Fruit fly (Drosophila melanogaster) Kc167 (cell line): ENCODE results near the gene CG14440.

Source experiments
- Myc ChIP-seq: fragments of >200 bp; optimal IDR thresholded peaks from 2 replicates; lab custom pipeline; 2017; ENCODE audit warnings: missing external identifiers
- Sin3A ChIP-seq: fragments of >200 bp; optimal IDR thresholded peaks from 2 replicates; lab custom pipeline; 2018; ENCODE audit warnings: missing external identifiers
- h ChIP-seq: fragments of >200 bp; optimal IDR thresholded peaks from 3 replicates; lab custom pipeline; 2018; ENCODE audit warnings: missing external identifiers
- insv ChIP-seq: fragments of >200 bp; optimal IDR thresholded peaks from 3 replicates; lab custom pipeline; 2018; ENCODE audit warnings: missing external identifiers
- psq ChIP-seq: fragments of >200 bp; optimal IDR thresholded peaks from 2 replicates; lab custom pipeline; 2017; ENCODE audit warnings: missing external identifiers
- ttk ChIP-seq: sonication (Bioruptor generic); optimal IDR thresholded peaks from 2 replicates; lab custom pipeline; 2017; ENCODE audit warnings: missing external identifiers

CG14440 gene

dm6 chrX:6673637-6674487 is 24.5 kb downstream of the CG14440 start, which contains the start of the genes CG3198 and Mcm6:
TSS of gene CG3198 (minus strand) at chrX:6673973.
TSS of gene Mcm6 (plus strand) at chrX:6674387.
- TF ChIP-seq Sin3A (lab: Kevin White, UChicago) (no peak), psq (lab: Kevin White, UChicago) (no peak), insv (no peak), ttk (lab: Kevin White, UChicago) (no peak), h (lab: Kevin White, UChicago) (no peak), Myc (lab: Kevin White, UChicago) (no peak)

dm6 chrX:6663976-6664375 is 34.4 kb downstream of the CG14440 start:
- no peak for TF ChIP-seq Sin3A (lab: Kevin White, UChicago)
- no peak for TF ChIP-seq h (lab: Kevin White, UChicago)
- no peak for TF ChIP-seq ttk (lab: Kevin White, UChicago)
- no peak for TF ChIP-seq psq (lab: Kevin White, UChicago)
- TF ChIP-seq insv: no peak
- TF ChIP-seq Myc (lab: Kevin White, UChicago): no peak

dm6 chrX:6662876-6663551 is 35.4 kb downstream of the CG14440 start:
- no peak for TF ChIP-seq h (lab: Kevin White, UChicago)
- TF ChIP-seq ttk (lab: Kevin White, UChicago): no peak
- no peak for TF ChIP-seq Sin3A (lab: Kevin White, UChicago)
- no peak for TF ChIP-seq Myc (lab: Kevin White, UChicago)
- no peak for TF ChIP-seq psq (lab: Kevin White, UChicago)
- no peak for TF ChIP-seq insv

dm6 chrX:6662378-6662777 is 36.0 kb downstream of the CG14440 start:
- TF ChIP-seq insv (no peak), Myc (lab: Kevin White, UChicago) (no peak), ttk (lab: Kevin White, UChicago) (no peak), Sin3A (lab: Kevin White, UChicago) (no peak), psq (lab: Kevin White, UChicago) (no peak), h (lab: Kevin White, UChicago) (no peak)

dm6 chrX:6661880-6662279 is 36.5 kb downstream of the CG14440 start:
- TF ChIP-seq h (lab: Kevin White, UChicago): no peak
- TF ChIP-seq Sin3A (lab: Kevin White, UChicago): no peak
- TF ChIP-seq insv: no peak
- no peak for TF ChIP-seq psq (lab: Kevin White, UChicago)
- TF ChIP-seq ttk (lab: Kevin White, UChicago): no peak
- TF ChIP-seq Myc (lab: Kevin White, UChicago): no peak

- TF ChIP-seq Myc (lab: Kevin White, UChicago) (no peak), insv (no peak), h (lab: Kevin White, UChicago) (no peak)
Observed at dm6 chrX:6661392-6661837, 37.0 kb downstream of the CG14440 start, which contains the start of the genes CG3224 and Ctr1A. TSS of gene CG3224 (minus strand) at chrX:6661462. TSS of gene Ctr1A (plus strand) at chrX:6661647.

- no peak for TF ChIP-seq insv
- no peak for TF ChIP-seq Sin3A (lab: Kevin White, UChicago)
- no peak for TF ChIP-seq Myc (lab: Kevin White, UChicago)
- TF ChIP-seq h (lab: Kevin White, UChicago): no peak
- TF ChIP-seq ttk (lab: Kevin White, UChicago): no peak
- no peak for TF ChIP-seq psq (lab: Kevin White, UChicago)
Observed at dm6 chrX:6659919-6660318, 38.4 kb downstream of the CG14440 start.

- TF ChIP-seq insv (no peak), Sin3A (lab: Kevin White, UChicago) (no peak), ttk (lab: Kevin White, UChicago) (no peak), psq (lab: Kevin White, UChicago) (no peak), h (lab: Kevin White, UChicago) (no peak), Myc (lab: Kevin White, UChicago) (no peak)
Observed at dm6 chrX:6656626-6657558, 41.5 kb downstream of the CG14440 start.

dm6 chrX:6656023-6656594 is 42.3 kb downstream of the CG14440 start:
- TF ChIP-seq insv (no peak), psq (lab: Kevin White, UChicago) (no peak), h (lab: Kevin White, UChicago) (no peak), Myc (lab: Kevin White, UChicago) (no peak), ttk (lab: Kevin White, UChicago) (no peak), Sin3A (lab: Kevin White, UChicago) (no peak)

- TF ChIP-seq h (lab: Kevin White, UChicago) (no peak), Myc (lab: Kevin White, UChicago) (no peak)
Observed at dm6 chrX:6654198-6654831, 44.1 kb downstream of the CG14440 start, which contains the start of the genes CG3226 and Cdc7. TSS of gene CG3226 (minus strand) at chrX:6654248. TSS of gene Cdc7 (plus strand) at chrX:6654541.
